Fruit fly (Drosophila melanogaster): ENCODE results near the gene CG14692.

dm6 chr3R:10751061-10751460, 52.7 kb downstream of the CG14692 start, which contains the start of gene TkR86C:
- TF ChIP-seq Pif1A (GFP tag; optimal IDR thresholded peaks at IDR 0.05) (no peak), CG8159 (tag; optimal IDR thresholded peaks at IDR 0.05) (no peak), CG4496 (GFP tag; IDR thresholded peaks at IDR 0.05) (no peak), CG13204 (GFP tag; optimal IDR thresholded peaks at IDR 0.05) (no peak), CG14655 (GFP tag; optimal IDR thresholded peaks at IDR 0.05) (no peak), CG8301 (tag; optimal IDR thresholded peaks at IDR 0.05) (no peak), gl (tag; optimal IDR thresholded peaks at IDR 0.05) (no peak), CG32121 (GFP tag; IDR thresholded peaks at IDR 0.05) (no peak), Snoo (tag; optimal IDR thresholded peaks at IDR 0.05) (no peak), rn (GFP tag; IDR thresholded peaks at IDR 0.05) (no peak), CG9948 (tag; optimal IDR thresholded peaks at IDR 0.05) (no peak), CG15710 (tag; optimal IDR thresholded peaks at IDR 0.05) (no peak), CG34367 (tag; optimal IDR thresholded peaks at IDR 0.05) (no peak), Pif1B (GFP tag; optimal IDR thresholded peaks at IDR 0.05) (no peak)
